Worm (Caenorhabditis elegans) whole organism, young adult: Measurements from ENCODE around the gene Y42H9AR.4.

Source experiments
- ets-4 ChIP-seq: fragments of 200-800 bp; sonication (Bioruptor generic); optimal IDR thresholded peaks from 2 replicates; lab custom pipeline; 2018; ENCODE audit warnings: mild to moderate bottlenecking, missing genetic modification characterization, missing compliant biosample characterization
- tlf-1 ChIP-seq: fragments of 200-800 bp; sonication (Bioruptor generic); optimal IDR thresholded peaks from 2 replicates; lab custom pipeline; 2018; ENCODE audit warnings: mild to moderate bottlenecking, missing genetic modification characterization, missing compliant biosample characterization

DNA sequence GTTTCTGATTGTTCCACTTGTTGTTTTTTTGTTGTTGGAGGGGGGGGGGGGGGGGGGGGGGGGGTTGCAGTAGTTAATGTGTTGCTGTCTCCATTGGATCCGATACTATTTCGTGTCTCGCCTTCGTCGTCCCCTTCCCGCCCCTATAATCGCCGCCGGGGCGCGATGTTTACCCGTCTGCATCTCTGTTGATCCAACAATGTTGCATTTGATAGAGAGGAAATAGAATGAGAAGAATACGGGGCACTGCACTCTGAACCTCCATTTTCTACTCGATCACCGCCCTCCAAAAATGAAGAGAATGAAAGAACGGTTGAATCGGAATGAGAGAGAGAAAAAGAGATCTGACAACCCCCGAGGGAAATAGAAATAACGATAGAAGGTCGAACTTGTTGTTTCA lies 44.3 kb downstream of the Y42H9AR.4 start:
- TF ChIP-seq tlf-1 (GFP tag; lab: Kevin White, UChicago) (no peak), ets-4 (GFP tag; lab: Kevin White, UChicago) (no peak)
